Fruit fly (Drosophila melanogaster): Measurements from ENCODE around the gene CG11686.

The CG11686 gene

dm6 chr3R:13305318-13305899 is 45.3 kb downstream of the CG11686 start (continued):
- TF ChIP-seq CG3995 (GFP tag; optimal IDR thresholded peaks at IDR 0.05) (no peak), lbe (GFP tag; optimal IDR thresholded peaks at IDR 0.05) (peak; percentile 62), inv (GFP tag; IDR thresholded peaks at IDR 0.05; ENCODE audit: partially characterized antibody) (no peak), Atf3 (GFP tag; optimal IDR thresholded peaks at IDR 0.05) (no peak), croc (GFP tag; conservative IDR thresholded peaks at IDR 0.05) (peak; percentile 13; the same call in 1 of the 3 replicates), CG17359 (tag; optimal IDR thresholded peaks at IDR 0.05) (peak; percentile 20), CG2116 (GFP tag; optimal IDR thresholded peaks at IDR 0.05) (no peak), CG6689 (GFP tag; IDR thresholded peaks at IDR 0.05) (0 out of 2 replicates have a peak, but pooled peaks have one; percentile 51), CG2875 (GFP tag; optimal IDR thresholded peaks at IDR 0.05) (peak; percentile 48), disco-r (GFP tag; optimal IDR thresholded peaks at IDR 0.05) (no peak), CG13296 (GFP tag; optimal IDR thresholded peaks at IDR 0.05) (no peak), CG11456 (GFP tag; IDR thresholded peaks at IDR 0.05) (0 out of 3 replicates have a peak, but pooled peaks have one; percentile 58), CG7839 (tag; optimal IDR thresholded peaks at IDR 0.05) (peak; percentile 64), CG1647 (GFP tag; optimal IDR thresholded peaks at IDR 0.05) (no peak), bab2 (GFP tag; optimal IDR thresholded peaks at IDR 0.05) (no peak), eyg (GFP tag; optimal IDR thresholded peaks at IDR 0.05) (no peak), CG42726 (GFP tag; IDR thresholded peaks at IDR 0.05; ENCODE audit: partially characterized antibody) (no peak), CG8388 (GFP tag; optimal IDR thresholded peaks at IDR 0.05) (peak; percentile 71), CG3407 (GFP tag; optimal IDR thresholded peaks at IDR 0.05) (peak; percentile 28), zen (tag; optimal IDR thresholded peaks at IDR 0.05) (no peak), NfI (GFP tag; optimal IDR thresholded peaks at IDR 0.05) (no peak), CG6791 (GFP tag; IDR thresholded peaks at IDR 0.05; ENCODE audit: partially characterized antibody) (no peak), CG6254 (GFP tag; optimal IDR thresholded peaks at IDR 0.05) (peak; percentile 52), CG7556 (GFP tag; optimal IDR thresholded peaks at IDR 0.05) (peak; percentile 69), H15 (GFP tag; IDR thresholded peaks at IDR 0.05) (no peak), CG5953 (GFP tag; IDR thresholded peaks at IDR 0.05) (no peak), CG14860 (GFP tag; IDR thresholded peaks at IDR 0.05; ENCODE audit: partially characterized antibody) (no peak), MTF-1 (GFP tag; optimal IDR thresholded peaks at IDR 0.05; ENCODE audit: borderline replicate concordance) (no peak), cg (GFP tag; optimal IDR thresholded peaks at IDR 0.05) (no peak), grn (GFP tag; optimal IDR thresholded peaks at IDR 0.05) (no peak), Oli (tag; optimal IDR thresholded peaks at IDR 0.05) (peak; percentile 53), E2f2 (GFP tag; IDR thresholded peaks at IDR 0.05) (no peak), hkb (optimal IDR thresholded peaks at IDR 0.05) (no peak), hkb (GFP tag; IDR thresholded peaks at IDR 0.05) (0 out of 2 replicates have a peak, but pooled peaks have one; percentile 8), pan (optimal IDR thresholded peaks at IDR 0.05) (no peak), pan (GFP tag; optimal IDR thresholded peaks at IDR 0.05 in 1 of 2, IDR thresholded peaks at IDR 0.05 in 1 of 2) (no peak), Hr39 (optimal IDR thresholded peaks at IDR 0.05) (no peak), bsh (GFP tag; optimal IDR thresholded peaks at IDR 0.05) (peak in 1 of 2 experiments; percentile 81)

- TF ChIP-seq gsb (GFP tag; IDR thresholded peaks at IDR 0.05) (no peak), CG30020 (tag; optimal IDR thresholded peaks at IDR 0.05) (no peak), Fer3 (tag; optimal IDR thresholded peaks at IDR 0.05) (no peak), CG6175 (GFP tag; IDR thresholded peaks at IDR 0.05) (no peak), CG4404 (GFP tag; IDR thresholded peaks at IDR 0.05) (no peak), Blimp-1 (GFP tag; optimal IDR thresholded peaks at IDR 0.05) (peak; percentile 74), CG7839 (tag; optimal IDR thresholded peaks at IDR 0.05) (no peak)
Measured at dm6 chr3R:13306595-13306994, 46.4 kb downstream of the CG11686 start.

Data from whole organism, embryonic.